Fruit fly (Drosophila melanogaster): ENCODE data around the gene Kyat.

Kyat gene

DNA sequence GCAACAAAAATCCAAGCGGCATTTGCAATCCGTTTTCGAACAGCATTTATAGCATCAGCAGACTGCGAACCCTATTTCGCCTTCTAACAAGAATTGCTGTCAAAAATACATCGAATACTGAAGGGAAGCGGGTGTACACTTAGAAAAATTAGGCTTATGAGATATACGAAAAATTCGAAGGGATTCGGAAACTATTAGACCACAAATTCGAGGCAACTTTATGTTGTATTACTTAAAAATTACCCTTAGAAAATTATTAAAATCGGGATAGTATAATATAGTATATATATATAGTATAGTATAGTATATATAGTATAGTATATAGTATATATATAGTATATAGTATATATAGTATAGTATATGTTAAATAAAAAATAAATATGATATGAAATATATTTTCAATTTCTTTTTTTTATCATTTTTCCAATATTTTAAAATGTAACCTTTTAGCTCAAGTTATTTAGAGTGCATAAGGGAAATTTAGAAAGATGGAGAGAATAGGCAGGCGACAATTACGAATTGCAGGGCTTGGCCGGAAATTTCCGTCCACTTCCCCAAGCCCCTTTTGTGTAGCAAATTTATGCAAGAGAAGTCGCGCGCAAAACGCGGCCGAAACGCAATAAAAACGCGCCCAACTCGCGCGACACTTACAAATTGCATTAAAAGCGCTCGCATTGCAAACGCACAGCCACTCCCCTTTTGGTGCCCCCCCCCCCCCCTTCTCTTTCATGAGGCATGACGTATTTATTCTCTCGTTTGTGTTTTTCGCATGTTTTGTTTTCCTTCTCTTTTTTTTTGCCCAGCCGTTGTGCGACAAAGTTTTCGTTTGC lies 8.7 kb upstream of the Kyat start:
- TF ChIP-seq CG12605 (GFP tag; IDR thresholded peaks at IDR 0.05) = peak; percentile 22; the same call in 1 of the 2 replicates
- TF ChIP-seq CG32121 (GFP tag; IDR thresholded peaks at IDR 0.05) = peak; percentile 37; the same call in 1 of the 2 replicates
- TF ChIP-seq CG4496 (GFP tag; IDR thresholded peaks at IDR 0.05) = 0 out of 3 replicates have a peak, but pooled peaks have one; percentile 26
- TF ChIP-seq Snoo (tag; optimal IDR thresholded peaks at IDR 0.05) = no peak
- no peak for TF ChIP-seq Pif1A (GFP tag; optimal IDR thresholded peaks at IDR 0.05)
- peak; percentile 31 for TF ChIP-seq CG8159 (tag; optimal IDR thresholded peaks at IDR 0.05)
- peak; percentile 12; the same call in 1 of the 2 replicates for TF ChIP-seq Ets98B (GFP tag; IDR thresholded peaks at IDR 0.05)

DNA sequence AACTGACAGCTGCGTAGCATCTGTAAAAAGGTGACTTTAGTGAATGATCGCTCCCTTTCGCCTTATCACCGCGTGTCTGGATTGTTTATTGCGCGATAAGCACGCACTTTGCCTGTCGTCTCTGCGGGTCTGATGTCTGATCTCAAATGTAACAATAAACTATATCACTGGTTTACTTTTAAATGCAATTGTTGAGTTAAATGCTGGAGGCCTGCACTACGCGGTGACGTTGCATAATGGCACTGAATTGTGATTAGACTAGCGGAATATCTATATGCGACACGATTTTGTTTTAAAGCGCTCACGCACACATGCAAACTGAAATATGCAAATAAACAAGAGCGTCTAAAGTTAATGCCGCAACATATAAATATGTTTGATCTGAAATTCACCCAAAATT lies 493 bp downstream of the Kyat start:
- TF ChIP-seq Pif1B (GFP tag; optimal IDR thresholded peaks at IDR 0.05) (no peak), Ets98B (GFP tag; IDR thresholded peaks at IDR 0.05) (no peak), CG13204 (GFP tag; optimal IDR thresholded peaks at IDR 0.05) (no peak), D1 (tag; optimal IDR thresholded peaks at IDR 0.05) (no peak), CG4496 (GFP tag; IDR thresholded peaks at IDR 0.05) (no peak), CG9948 (tag; optimal IDR thresholded peaks at IDR 0.05) (no peak), CG8301 (tag; optimal IDR thresholded peaks at IDR 0.05) (no peak), CG34367 (tag; optimal IDR thresholded peaks at IDR 0.05) (no peak), gl (tag; optimal IDR thresholded peaks at IDR 0.05) (no peak)

DNA sequence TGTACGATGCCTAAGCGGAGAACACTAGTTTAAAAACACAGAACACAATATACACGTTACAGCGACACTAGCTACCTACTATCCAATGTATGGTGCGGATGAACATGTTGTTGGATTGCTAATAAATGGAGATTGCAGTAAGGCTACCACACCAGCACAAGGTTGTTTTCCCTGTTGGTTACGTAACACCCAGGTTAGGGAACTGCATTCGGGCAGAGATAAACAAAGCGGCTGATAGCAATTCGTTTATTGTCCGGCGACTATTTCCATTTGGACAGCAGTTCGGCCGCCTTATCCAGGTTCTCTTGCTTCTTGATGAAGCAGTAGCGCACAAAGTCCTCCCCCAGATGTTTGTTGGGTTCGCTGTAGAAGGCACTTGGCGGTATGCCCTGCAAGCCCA lies 2.1 kb downstream of the Kyat start:
- no peak for TF ChIP-seq CG34367 (tag; optimal IDR thresholded peaks at IDR 0.05)
- TF ChIP-seq CG13204 (GFP tag; optimal IDR thresholded peaks at IDR 0.05) = no peak
- no peak for TF ChIP-seq gl (tag; optimal IDR thresholded peaks at IDR 0.05)
- TF ChIP-seq CG8159 (tag; optimal IDR thresholded peaks at IDR 0.05) = no peak
- TF ChIP-seq fd96Ca (GFP tag; IDR thresholded peaks at IDR 0.05) = no peak
- TF ChIP-seq Ets98B (GFP tag; IDR thresholded peaks at IDR 0.05) = no peak
- no peak for TF ChIP-seq EcR (GFP tag; optimal IDR thresholded peaks at IDR 0.05)
- TF ChIP-seq CG17806 (tag; optimal IDR thresholded peaks at IDR 0.05) = no peak
- no peak for TF ChIP-seq CG10348 (GFP tag; IDR thresholded peaks at IDR 0.05)
- no peak for TF ChIP-seq Snoo (tag; optimal IDR thresholded peaks at IDR 0.05)
- TF ChIP-seq D1 (tag; optimal IDR thresholded peaks at IDR 0.05) = no peak
- TF ChIP-seq CG12605 (GFP tag; IDR thresholded peaks at IDR 0.05) = no peak

- TF ChIP-seq CG15710 (tag; optimal IDR thresholded peaks at IDR 0.05) = no peak
- 0 out of 2 replicates have a peak, but pooled peaks have one; percentile 2 for TF ChIP-seq CG12605 (GFP tag; IDR thresholded peaks at IDR 0.05)
Measured at dm6 chr3R:11819640-11819979, 2.7 kb downstream of the Kyat start.

DNA sequence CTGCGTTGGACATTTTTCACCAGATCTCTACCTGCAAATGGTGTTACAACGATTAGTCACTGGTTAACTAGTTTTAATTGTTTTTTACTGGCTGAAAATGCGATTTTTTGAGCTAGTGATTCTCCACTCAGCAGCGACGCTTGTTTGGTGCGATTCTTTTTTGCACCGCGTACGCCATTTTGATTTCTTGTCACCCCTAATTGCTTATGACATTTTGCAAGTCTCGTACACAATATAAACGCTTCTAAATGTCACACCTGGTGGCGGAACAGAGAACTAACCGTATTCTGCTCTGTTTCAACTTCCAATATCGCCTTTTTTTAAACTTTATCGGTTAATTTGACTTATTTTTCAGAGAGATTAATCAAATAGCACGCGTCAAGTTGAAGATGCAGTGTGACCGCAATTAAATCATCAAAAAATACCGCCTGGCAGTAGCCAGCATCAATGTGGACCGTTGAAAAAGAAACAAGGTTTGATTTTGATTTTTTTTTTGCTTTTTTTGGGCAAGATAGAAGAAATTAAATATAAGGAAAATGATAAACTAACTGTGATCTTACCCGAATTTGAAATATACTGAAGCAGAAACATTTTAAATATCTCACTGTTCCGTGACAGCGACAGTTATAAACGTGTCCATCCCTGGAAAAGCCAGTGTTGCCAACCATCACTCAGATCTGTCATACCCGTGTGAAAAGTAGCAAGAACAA lies 3.2 kb downstream of the Kyat start, which contains the start of the genes COX5A and glo:
TSS of gene COX5A (plus strand) at position 430 of the 710 bp plus-strand sequence.
TSS of gene glo (minus strand) at position 491 of the 710 bp plus-strand sequence.
- TF ChIP-seq gl (tag; optimal IDR thresholded peaks at IDR 0.05) = no peak
- TF ChIP-seq CG8301 (tag; optimal IDR thresholded peaks at IDR 0.05) = peak; percentile 23
- TF ChIP-seq CG4496 (GFP tag; IDR thresholded peaks at IDR 0.05) = peak; percentile 45; the same call in 2 of the 3 replicates
- TF ChIP-seq CG34367 (tag; optimal IDR thresholded peaks at IDR 0.05) = peak; percentile 26
- no peak for TF ChIP-seq EcR (GFP tag; optimal IDR thresholded peaks at IDR 0.05)
- no peak for TF ChIP-seq CG32121 (GFP tag; IDR thresholded peaks at IDR 0.05)
- no peak for TF ChIP-seq CG14655 (GFP tag; optimal IDR thresholded peaks at IDR 0.05)
- TF ChIP-seq rn (GFP tag; IDR thresholded peaks at IDR 0.05) = no peak
- TF ChIP-seq CG17806 (tag; optimal IDR thresholded peaks at IDR 0.05) = peak; percentile 21
- peak; percentile 43; the same call in 1 of the 2 replicates for TF ChIP-seq CG12605 (GFP tag; IDR thresholded peaks at IDR 0.05)
- peak; percentile 43 for TF ChIP-seq Snoo (tag; optimal IDR thresholded peaks at IDR 0.05)
- no peak for TF ChIP-seq CG10348 (GFP tag; IDR thresholded peaks at IDR 0.05)
- no peak for TF ChIP-seq Pif1B (GFP tag; optimal IDR thresholded peaks at IDR 0.05)
- peak; percentile 22 for TF ChIP-seq CG8159 (tag; optimal IDR thresholded peaks at IDR 0.05)
- no peak for TF ChIP-seq Pif1A (GFP tag; optimal IDR thresholded peaks at IDR 0.05)
- peak; percentile 63 for TF ChIP-seq Ets98B (GFP tag; IDR thresholded peaks at IDR 0.05)
- TF ChIP-seq D1 (tag; optimal IDR thresholded peaks at IDR 0.05) = no peak
- peak; percentile 52 for TF ChIP-seq CG15710 (tag; optimal IDR thresholded peaks at IDR 0.05)
- TF ChIP-seq CG13204 (GFP tag; optimal IDR thresholded peaks at IDR 0.05) = no peak
- peak; percentile 9 for TF ChIP-seq CG9948 (tag; optimal IDR thresholded peaks at IDR 0.05)
- TF ChIP-seq fd96Ca (GFP tag; IDR thresholded peaks at IDR 0.05) = no peak; the same call in 2 of the 3 replicates

dm6 chr3R:11812881-11813466 lies 9.3 kb downstream of the Kyat start, which contains the start of gene ClC-a:
Gene ClC-a (minus strand): TSS chr3R:11813207.
- no peak for TF ChIP-seq CG9948 (tag; optimal IDR thresholded peaks at IDR 0.05)
- no peak for TF ChIP-seq gl (tag; optimal IDR thresholded peaks at IDR 0.05)
- TF ChIP-seq CG13204 (GFP tag; optimal IDR thresholded peaks at IDR 0.05) = peak; percentile 87
- peak; percentile 37 for TF ChIP-seq EcR (GFP tag; optimal IDR thresholded peaks at IDR 0.05)
- TF ChIP-seq CG32121 (GFP tag; IDR thresholded peaks at IDR 0.05) = 0 out of 2 replicates have a peak, but pooled peaks have one; percentile 24
- TF ChIP-seq CG12605 (GFP tag; IDR thresholded peaks at IDR 0.05) = no peak
- no peak for TF ChIP-seq D1 (tag; optimal IDR thresholded peaks at IDR 0.05)
- no peak for TF ChIP-seq CG4496 (GFP tag; IDR thresholded peaks at IDR 0.05)

Measured in whole organism, pupa.